Worm (Caenorhabditis elegans) whole organism, midembryonic: Measurements from ENCODE around the gene cfz-2.

Experiments
- T22C8.4 ChIP-seq: fragments of 200-800 bp; sonication (Bioruptor generic); IDR thresholded peaks from 2 replicates; pipeline ENCODE4 v1.3.6; 2022; ENCODE audit warnings: missing genetic modification characterization, missing compliant biosample characterization
- cog-1 ChIP-seq: sonication (generic microtip); optimal IDR thresholded peaks from 2 replicates; lab custom pipeline; 2016; ENCODE audit warnings: missing genetic modification characterization, missing compliant biosample characterization
- flt-1 ChIP-seq: fragments of 200-800 bp; sonication (Bioruptor generic); IDR thresholded peaks from 2 replicates; pipeline ENCODE4 v1.3.6; 2022; ENCODE audit warnings: missing genetic modification characterization, missing compliant biosample characterization
- klf-2 ChIP-seq: fragments of 200-800 bp; sonication (Bioruptor generic); conservative IDR thresholded peaks from 2 replicates; pipeline ENCODE4 v1.3.6; 2022; ENCODE audit warnings: missing genetic modification reagents, missing genetic modification characterization, missing compliant biosample characterization
- med-1 ChIP-seq: sonication (generic microtip); optimal IDR thresholded peaks from 2 replicates; lab custom pipeline; 2017; ENCODE audit warnings: missing genetic modification characterization, mild to moderate bottlenecking, missing compliant biosample characterization, antibody characterized with exemption, missing genetic modification reagents; ENCODE audit not compliant: insufficient read depth
- ref-1 ChIP-seq: fragments of 200-800 bp; sonication (Bioruptor generic); conservative IDR thresholded peaks from 2 replicates; pipeline ENCODE4 v1.3.6; 2022; ENCODE audit warnings: missing genetic modification reagents, missing genetic modification characterization, missing compliant biosample characterization
- ztf-23 ChIP-seq: fragments of 200-800 bp; sonication (Bioruptor generic); IDR thresholded peaks from 2 replicates; pipeline ENCODE4 v1.3.6; 2022; ENCODE audit warnings: missing genetic modification reagents, missing genetic modification characterization, missing compliant biosample characterization
- ztf-29 ChIP-seq: fragments of 200-800 bp; sonication (Bioruptor generic); IDR thresholded peaks from 2 replicates; pipeline ENCODE4 v1.3.6; 2022; ENCODE audit warnings: missing genetic modification reagents, missing genetic modification characterization, missing compliant biosample characterization

ce11 chrV:3490435-3490834 lies 45.8 kb upstream of the cfz-2 start, which contains the start of gene srbc-36:
- TF ChIP-seq ztf-29 (no peak), T22C8.4 (GFP tag; lab: Robert Waterston, UW) (no peak), ref-1 (GFP tag; lab: Robert Waterston, UW) (no peak), med-1 (GFP tag; lab: Kevin White, UChicago) (no peak), ztf-23 (GFP tag; lab: Robert Waterston, UW) (no peak), klf-2 (no peak), flt-1 (GFP tag; lab: Robert Waterston, UW) (no peak), cog-1 (tag; lab: Kevin White, UChicago) (no peak)
